Worm (Caenorhabditis elegans): ENCODE measurements around the gene srh-266.

DNA sequence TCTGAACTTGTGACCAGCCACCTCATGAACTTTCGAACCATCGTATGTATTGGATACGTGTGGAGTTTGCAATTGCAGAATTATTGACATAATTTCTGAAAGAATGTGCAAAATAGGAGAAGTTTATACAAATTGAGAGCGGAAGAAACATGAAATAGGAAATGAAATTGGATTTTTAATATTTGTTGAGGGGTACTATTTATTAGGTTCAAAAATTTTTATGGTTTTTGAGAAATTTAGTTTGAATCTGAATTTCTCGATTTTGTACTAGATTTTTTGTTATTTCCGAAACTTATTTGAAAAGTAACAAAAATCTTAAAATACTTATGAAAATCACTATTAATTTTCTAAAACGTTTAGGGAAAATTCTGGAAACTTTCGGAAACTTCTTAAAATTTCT, 36.1 kb upstream of the srh-266 start, which contains the start of gene F48G7.9:
- no peak for TF ChIP-seq mep-1 (tag; optimal IDR thresholded peaks at IDR 0.05)
- TF ChIP-seq nhr-90 (tag; optimal IDR thresholded peaks at IDR 0.05; ENCODE audit: poor library complexity) = no peak
- no peak for TF ChIP-seq lin-39 (tag; optimal IDR thresholded peaks at IDR 0.05)
- TF ChIP-seq nhr-19 (GFP tag; conservative IDR thresholded peaks at IDR 0.05) = no peak
- TF ChIP-seq rnt-1 (tag; optimal IDR thresholded peaks at IDR 0.05) = no peak
- TF ChIP-seq lsy-2 (tag; optimal IDR thresholded peaks at IDR 0.05) = no peak
- TF ChIP-seq lir-3 (tag; optimal IDR thresholded peaks at IDR 0.05; ENCODE audit: poor library complexity) = no peak
- no peak for TF ChIP-seq blmp-1 (tag; optimal IDR thresholded peaks at IDR 0.05)
- no peak for TF ChIP-seq ztf-11 (tag; optimal IDR thresholded peaks at IDR 0.05)
- TF ChIP-seq mdl-1 (tag; optimal IDR thresholded peaks at IDR 0.05) = no peak

Measured in whole organism, L1 larva.